Worm (Caenorhabditis elegans): Measurements from ENCODE around the gene nhr-164.
"Not testable (repeated sequence)": the region's sequence is repeated elsewhere in the genome, so short reads cannot be mapped to it uniquely, and the experiment has no call there.

The nhr-164 gene

DNA sequence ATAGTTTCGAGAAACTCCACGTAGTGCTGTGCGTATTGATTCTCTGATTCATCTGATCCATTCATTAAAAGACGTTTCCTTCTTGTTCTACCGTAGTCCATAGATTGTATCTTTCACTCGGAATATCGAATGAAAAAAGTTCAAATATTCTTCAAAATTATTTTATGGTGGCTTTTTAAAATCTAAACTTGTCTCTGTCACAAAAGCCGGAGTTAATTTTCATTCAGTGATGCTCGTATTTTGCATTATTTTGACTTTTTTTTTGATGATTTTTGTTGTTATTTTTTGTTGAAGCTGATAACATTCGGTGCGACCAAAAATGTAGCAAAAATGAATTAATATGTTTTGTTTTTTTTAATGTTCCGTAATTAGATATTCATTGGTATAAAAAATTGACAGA, at the start of gene nhr-164:
TSS of gene nhr-164 (minus strand) at position 101 of the 400 bp plus-strand sequence.
- TF ChIP-seq him-1 (tag; optimal IDR thresholded peaks at IDR 0.05), result no peak
- TF ChIP-seq dao-5 (tag; optimal IDR thresholded peaks at IDR 0.05), result no peak
- TF ChIP-seq W03F9.2 (tag; optimal IDR thresholded peaks at IDR 0.05), result no peak

DNA sequence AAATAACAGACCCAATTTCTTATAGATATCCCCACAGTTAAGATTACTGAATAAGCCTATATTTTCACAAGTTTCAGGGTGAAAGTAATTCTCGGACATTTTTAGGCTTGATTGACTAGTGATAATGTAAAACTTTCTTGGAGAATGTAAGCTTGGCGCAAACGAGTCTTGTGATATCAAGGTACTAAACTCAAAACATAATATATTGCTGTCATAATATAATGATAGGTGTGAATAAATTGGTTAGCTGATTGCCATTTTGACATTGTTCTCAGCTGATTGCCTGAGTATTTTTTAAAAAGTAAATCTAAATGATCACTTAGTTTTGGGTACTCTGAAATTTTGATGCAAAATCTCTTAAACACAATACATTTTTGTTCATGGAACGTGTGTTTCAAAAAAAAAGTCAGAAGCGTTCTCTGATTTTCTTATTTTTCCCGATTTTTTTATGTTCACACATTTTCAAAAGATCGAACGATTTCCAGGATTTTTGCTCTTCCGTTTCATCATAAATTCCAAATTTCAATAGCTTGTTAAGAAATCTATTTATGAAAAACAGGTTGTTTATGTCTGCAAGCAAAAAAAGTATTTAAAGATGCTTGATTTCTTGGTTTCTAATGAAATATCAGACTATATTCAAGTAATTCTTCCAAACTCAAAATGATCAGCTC, 45.9 kb upstream of the nhr-164 start, which contains the start of the genes srw-19 and srx-51:
TSS of gene srw-19 (minus strand) at position 101 of the 671 bp plus-strand sequence.
TSS of gene srx-51 (plus strand) at position 621 of the 671 bp plus-strand sequence.
- TF ChIP-seq W03F9.2 (tag; optimal IDR thresholded peaks at IDR 0.05) (no peak), him-1 (tag; optimal IDR thresholded peaks at IDR 0.05) (no peak), dao-5 (tag; optimal IDR thresholded peaks at IDR 0.05) (no peak)

DNA sequence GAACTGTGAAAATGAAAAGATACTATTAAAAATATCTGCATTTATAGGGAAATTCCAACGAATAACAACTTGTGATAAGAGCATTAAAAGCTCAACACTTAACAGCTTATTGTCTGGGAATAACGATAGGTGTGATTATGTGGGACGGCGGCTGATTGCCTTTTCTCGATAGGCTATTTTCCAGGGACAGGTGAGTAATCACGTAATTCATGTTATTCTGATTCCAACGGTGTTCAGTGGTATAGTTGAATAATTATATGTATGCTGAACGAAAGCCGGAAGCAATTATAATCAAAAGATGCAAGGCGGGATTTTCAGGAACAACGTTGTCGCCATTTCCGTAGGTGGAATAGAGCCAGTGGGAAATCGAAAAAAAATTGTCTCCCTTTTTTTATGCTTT, 41.4 kb upstream of the nhr-164 start, which contains the start of gene srw-17:
TSS of gene srw-17 (minus strand) at position 101 of the 400 bp plus-strand sequence.
- TF ChIP-seq W03F9.2 (tag; optimal IDR thresholded peaks at IDR 0.05), result no peak
- no peak for TF ChIP-seq him-1 (tag; optimal IDR thresholded peaks at IDR 0.05)

- TF ChIP-seq W03F9.2 (tag; optimal IDR thresholded peaks at IDR 0.05) (no peak), him-1 (tag; optimal IDR thresholded peaks at IDR 0.05) (no peak), dao-5 (tag; optimal IDR thresholded peaks at IDR 0.05) (no peak)
Measured at ce11 chrV:15274757-15275156, 39.2 kb upstream of the nhr-164 start, which contains the start of gene srw-16. Gene srw-16 (minus strand): TSS chrV:15274857.

DNA sequence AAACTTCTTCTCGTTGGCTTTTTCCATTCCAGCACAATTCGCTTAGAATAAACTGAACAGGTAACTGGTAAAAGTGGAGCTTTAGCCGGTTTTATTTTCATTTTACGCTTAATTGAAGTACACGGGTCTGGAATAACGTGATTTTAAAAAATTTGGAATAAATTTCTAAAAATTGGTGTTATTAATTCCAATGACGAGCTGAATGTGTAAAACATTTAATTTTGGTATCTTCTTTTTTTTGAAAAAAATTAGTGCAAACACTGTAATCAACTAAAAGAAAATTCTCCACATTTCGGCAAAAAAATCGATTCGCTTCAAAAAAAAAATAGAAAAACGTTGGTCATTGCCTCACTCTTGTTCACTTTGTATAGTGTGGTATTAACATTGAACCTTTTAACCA, 36.7 kb upstream of the nhr-164 start, which contains the start of gene T10H4.4:
TSS of gene T10H4.4 (minus strand) at position 101 of the 400 bp plus-strand sequence.
- TF ChIP-seq W03F9.2 (tag; optimal IDR thresholded peaks at IDR 0.05) (no peak), him-1 (tag; optimal IDR thresholded peaks at IDR 0.05) (no peak), dao-5 (tag; optimal IDR thresholded peaks at IDR 0.05) (no peak)

DNA sequence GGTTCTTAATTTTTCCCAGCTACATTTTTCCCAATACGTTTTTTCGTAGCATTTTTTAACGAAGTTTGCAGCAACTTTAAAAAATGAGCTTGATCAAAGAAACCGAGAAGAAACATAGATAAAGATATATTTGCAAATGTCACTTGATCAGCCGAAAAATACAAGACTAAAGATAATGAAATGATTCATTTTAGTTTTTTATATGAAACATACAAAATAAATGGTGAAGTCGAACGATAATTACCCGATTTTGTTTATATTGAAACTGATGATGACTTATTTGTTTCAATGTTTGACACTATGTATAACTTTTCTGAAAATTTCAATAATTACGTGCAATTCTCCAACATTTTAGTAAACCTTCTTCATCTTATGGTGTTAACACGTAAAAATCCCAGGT, 32.7 kb upstream of the nhr-164 start, which contains the start of gene srw-22:
TSS of gene srw-22 (plus strand) at position 301 of the 400 bp plus-strand sequence.
- no peak for TF ChIP-seq dao-5 (tag; optimal IDR thresholded peaks at IDR 0.05)

- TF ChIP-seq him-1 (tag; optimal IDR thresholded peaks at IDR 0.05), result no peak
- no peak for TF ChIP-seq dao-5 (tag; optimal IDR thresholded peaks at IDR 0.05)
- TF ChIP-seq W03F9.2 (tag; optimal IDR thresholded peaks at IDR 0.05), result no peak
Measured at ce11 chrV:15267405-15267804, 31.8 kb upstream of the nhr-164 start, which contains the start of gene T10H4.13. Gene T10H4.13 (minus strand): TSS chrV:15267505.

DNA sequence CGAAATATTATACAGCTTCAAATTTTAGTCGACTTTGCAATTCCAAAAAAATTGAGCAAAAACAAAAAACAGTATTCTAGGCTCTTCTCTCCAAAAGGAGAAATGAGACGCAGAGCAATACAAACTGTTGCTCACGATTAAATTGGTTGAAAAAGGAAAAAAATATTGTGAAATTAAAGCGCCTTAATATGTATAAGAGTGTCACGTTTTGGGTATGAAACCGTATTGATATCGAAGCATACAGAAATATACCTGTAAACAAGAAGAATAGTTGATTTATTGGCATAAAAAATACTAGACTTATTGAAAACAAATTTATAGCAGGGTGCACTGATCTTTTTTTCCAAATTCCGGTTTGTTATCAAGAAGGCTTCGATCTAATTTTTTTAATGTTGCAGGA, 30.3 kb upstream of the nhr-164 start, which contains the start of gene M01B2.13:
TSS of gene M01B2.13 (minus strand) at position 101 of the 400 bp plus-strand sequence.
- TF ChIP-seq him-1 (tag; optimal IDR thresholded peaks at IDR 0.05) (no peak), dao-5 (tag; optimal IDR thresholded peaks at IDR 0.05) (no peak), W03F9.2 (tag; optimal IDR thresholded peaks at IDR 0.05) (no peak)

DNA sequence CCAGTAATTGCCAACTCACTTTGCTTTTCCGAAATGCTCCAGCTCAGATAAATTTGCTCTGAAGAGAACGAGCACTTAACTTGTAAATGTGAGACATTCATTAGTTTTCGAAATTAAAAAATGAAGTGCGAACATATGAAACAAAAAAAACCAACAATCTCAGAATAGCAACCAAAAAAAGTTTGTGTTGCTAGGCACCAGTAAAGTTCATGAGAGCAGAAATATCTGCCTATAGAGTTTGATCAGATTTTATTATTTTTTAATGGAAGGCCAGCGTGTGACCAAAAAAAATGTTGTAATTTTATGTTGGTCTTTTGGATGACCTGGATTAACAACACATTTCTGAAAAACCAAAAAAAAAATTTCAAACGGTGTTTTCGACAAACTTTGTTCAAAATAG, 28.6 kb upstream of the nhr-164 start, which contains the start of gene M01B2.12:
TSS of gene M01B2.12 (minus strand) at position 101 of the 400 bp plus-strand sequence.
- no peak for TF ChIP-seq dao-5 (tag; optimal IDR thresholded peaks at IDR 0.05)
- no peak for TF ChIP-seq W03F9.2 (tag; optimal IDR thresholded peaks at IDR 0.05)
- TF ChIP-seq him-1 (tag; optimal IDR thresholded peaks at IDR 0.05), result no peak

- not testable (repeated sequence) for TF ChIP-seq him-1, W03F9.2, dao-5 (tag; optimal IDR thresholded peaks at IDR 0.05)
Measured at ce11 chrV:15262336-15262735, 26.8 kb upstream of the nhr-164 start, which contains the start of gene M01B2.10. Gene M01B2.10 (minus strand): TSS chrV:15262436.

DNA sequence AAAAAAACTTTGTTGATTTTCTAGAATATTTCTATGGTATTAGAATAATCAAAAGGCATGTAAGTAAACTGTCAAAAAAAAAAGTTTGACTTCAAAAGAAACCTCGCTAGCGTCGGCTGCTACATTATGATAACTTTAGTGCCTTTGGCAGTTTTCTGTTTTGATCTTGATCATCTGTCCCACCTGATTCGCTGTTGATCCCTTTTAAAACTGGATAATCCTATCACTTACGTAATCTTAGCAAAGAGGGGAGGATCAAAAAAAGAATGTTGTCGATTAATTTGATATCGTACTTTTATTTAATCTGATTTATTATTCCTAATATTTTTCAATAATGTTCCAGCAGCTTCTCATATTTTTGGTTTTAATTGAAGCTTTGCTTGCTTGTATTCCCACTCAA, 24.3 kb upstream of the nhr-164 start, which contains the start of gene M01B2.8:
TSS of gene M01B2.8 (plus strand) at position 301 of the 400 bp plus-strand sequence.
- TF ChIP-seq dao-5 (tag; optimal IDR thresholded peaks at IDR 0.05), result no peak
- TF ChIP-seq W03F9.2 (tag; optimal IDR thresholded peaks at IDR 0.05), result no peak
- no peak for TF ChIP-seq him-1 (tag; optimal IDR thresholded peaks at IDR 0.05)

DNA sequence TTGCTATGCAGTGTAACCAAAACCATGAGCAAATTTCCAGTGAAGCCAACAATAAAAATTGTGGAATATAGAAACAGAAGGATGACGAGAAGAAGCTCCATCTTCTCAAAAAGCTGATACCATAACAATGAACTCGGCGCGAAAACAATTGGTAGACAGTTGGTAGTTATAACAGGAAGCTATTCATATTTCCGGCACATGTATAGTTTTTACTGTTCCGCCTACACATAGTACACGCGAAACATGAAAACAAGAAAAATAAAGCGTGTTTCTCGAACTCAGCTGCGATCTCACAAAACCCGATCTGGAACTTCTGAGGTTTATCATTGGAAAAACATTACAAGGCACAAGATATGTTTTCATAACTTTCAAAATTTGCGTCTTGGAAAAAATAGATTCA, 23.5 kb upstream of the nhr-164 start, which contains the start of gene srsx-37:
TSS of gene srsx-37 (minus strand) at position 101 of the 400 bp plus-strand sequence.
- TF ChIP-seq dao-5 (tag; optimal IDR thresholded peaks at IDR 0.05) (no peak), him-1 (tag; optimal IDR thresholded peaks at IDR 0.05) (no peak), W03F9.2 (tag; optimal IDR thresholded peaks at IDR 0.05) (no peak)

ce11 chrV:15256669-15257068, 21.1 kb upstream of the nhr-164 start, which contains the start of gene srsx-39:
Gene srsx-39 (minus strand): TSS chrV:15256769.
- TF ChIP-seq dao-5, him-1, W03F9.2 (tag; optimal IDR thresholded peaks at IDR 0.05): not testable (repeated sequence)

- no peak for TF ChIP-seq dao-5 (tag; optimal IDR thresholded peaks at IDR 0.05)
- no peak for TF ChIP-seq him-1 (tag; optimal IDR thresholded peaks at IDR 0.05)
- no peak for TF ChIP-seq W03F9.2 (tag; optimal IDR thresholded peaks at IDR 0.05)
Measured at ce11 chrV:15253529-15253928, 18.0 kb upstream of the nhr-164 start, which contains the start of gene srbc-75. Gene srbc-75 (plus strand): TSS chrV:15253829.

All from whole organism, L4/young adult.